Fruit fly (Drosophila melanogaster): ENCODE data around the gene PolD1.

The PolD1 gene

dm6 chr3L:16027163-16027633 lies 39.6 kb upstream of the PolD1 start (continued):
- no peak for TF ChIP-seq ab (GFP tag; optimal IDR thresholded peaks at IDR 0.05)
- TF ChIP-seq Jarid2 (GFP tag; optimal IDR thresholded peaks at IDR 0.05), result peak; percentile 46
- TF ChIP-seq Ravus (GFP tag; IDR thresholded peaks at IDR 0.05), result no peak
- TF ChIP-seq CG12071 (GFP tag; optimal IDR thresholded peaks at IDR 0.05), result peak; percentile 51
- TF ChIP-seq disco-r (GFP tag; optimal IDR thresholded peaks at IDR 0.05), result no peak
- TF ChIP-seq Mes4 (GFP tag; optimal IDR thresholded peaks at IDR 0.05), result no peak
- TF ChIP-seq Blimp-1 (GFP tag; optimal IDR thresholded peaks at IDR 0.05), result peak; percentile 53
- TF ChIP-seq CG12104 (GFP tag; optimal IDR thresholded peaks at IDR 0.05), result peak; percentile 73
- TF ChIP-seq CG17186 (GFP tag; optimal IDR thresholded peaks at IDR 0.05), result no peak
- TF ChIP-seq Chrac-16 (GFP tag; optimal IDR thresholded peaks at IDR 0.05), result no peak
- no peak for TF ChIP-seq HmgD (GFP tag; optimal IDR thresholded peaks at IDR 0.05)
- TF ChIP-seq Dbx (GFP tag; IDR thresholded peaks at IDR 0.05), result peak; percentile 33; the same call in 1 of the 3 replicates
- no peak for TF ChIP-seq CG34422 (GFP tag; IDR thresholded peaks at IDR 0.05)
- no peak for TF ChIP-seq HLH4C (GFP tag; IDR thresholded peaks at IDR 0.05; ENCODE audit: partially characterized antibody)
- TF ChIP-seq jing (GFP tag; optimal IDR thresholded peaks at IDR 0.05), result no peak
- peak; percentile 15 for TF ChIP-seq org-1 (GFP tag; optimal IDR thresholded peaks at IDR 0.05)
- TF ChIP-seq CG33213 (GFP tag; optimal IDR thresholded peaks at IDR 0.05), result peak; percentile 21
- TF ChIP-seq CG12659 (GFP tag; optimal IDR thresholded peaks at IDR 0.05), result peak; percentile 25
- no peak for TF ChIP-seq slp2 (GFP tag; optimal IDR thresholded peaks at IDR 0.05)
- TF ChIP-seq CG10209 (GFP tag; optimal IDR thresholded peaks at IDR 0.05), result peak; percentile 63
- peak; percentile 14 for TF ChIP-seq CG10267 (tag; optimal IDR thresholded peaks at IDR 0.05)
- TF ChIP-seq gcm (GFP tag; optimal IDR thresholded peaks at IDR 0.05), result no peak
- TF ChIP-seq Hr78 (GFP tag; optimal IDR thresholded peaks at IDR 0.05), result peak in 1 of 2 experiments; percentile 11
- peak; percentile 31 for TF ChIP-seq CG14014 (GFP tag; IDR thresholded peaks at IDR 0.05)
- TF ChIP-seq CG11560 (tag; IDR thresholded peaks at IDR 0.05), result no peak
- no peak; the same call in 1 of the 2 replicates for TF ChIP-seq CG31224 (GFP tag; IDR thresholded peaks at IDR 0.05)
- TF ChIP-seq Camta (GFP tag; optimal IDR thresholded peaks at IDR 0.05), result peak; percentile 64
- no peak for TF ChIP-seq GATAe (GFP tag; conservative IDR thresholded peaks at IDR 0.05)
- TF ChIP-seq CG13296 (GFP tag; optimal IDR thresholded peaks at IDR 0.05), result peak; percentile 44
- no peak for TF ChIP-seq jumu (GFP tag; optimal IDR thresholded peaks at IDR 0.05)
- TF ChIP-seq bcd (GFP tag; optimal IDR thresholded peaks at IDR 0.05), result peak; percentile 51
- no peak for TF ChIP-seq CG13894 (tag; optimal IDR thresholded peaks at IDR 0.05)
- TF ChIP-seq Ets97D (GFP tag; optimal IDR thresholded peaks at IDR 0.05), result peak; percentile 26
- TF ChIP-seq CG1602 (GFP tag; optimal IDR thresholded peaks at IDR 0.05), result no peak
- no peak for TF ChIP-seq Atf-2 (GFP tag; optimal IDR thresholded peaks at IDR 0.05)
- TF ChIP-seq Dll (GFP tag; IDR thresholded peaks at IDR 0.05; ENCODE audit: partially characterized antibody), result 0 out of 4 replicates have a peak, but pooled peaks have one; percentile 13
- no peak for TF ChIP-seq Dip3 (GFP tag; optimal IDR thresholded peaks at IDR 0.05)
- peak; percentile 71 for TF ChIP-seq odd (GFP tag; optimal IDR thresholded peaks at IDR 0.05)
- TF ChIP-seq CrebB (tag; optimal IDR thresholded peaks at IDR 0.05), result no peak
- TF ChIP-seq CG6813 (GFP tag; optimal IDR thresholded peaks at IDR 0.05), result peak; percentile 78
- TF ChIP-seq hkb (optimal IDR thresholded peaks at IDR 0.05), result no peak
- no peak; the same call in none of the 2 replicates for TF ChIP-seq hkb (GFP tag; IDR thresholded peaks at IDR 0.05)
- TF ChIP-seq CG6272 (GFP tag; IDR thresholded peaks at IDR 0.05), result no peak; the same call in 1 of the 2 replicates
- TF ChIP-seq HLH54F (GFP tag; optimal IDR thresholded peaks at IDR 0.05), result no peak
- TF ChIP-seq Awh (GFP tag; IDR thresholded peaks at IDR 0.05), result no peak
- TF ChIP-seq ind (GFP tag; optimal IDR thresholded peaks at IDR 0.05), result no peak
- TF ChIP-seq CG11456 (GFP tag; IDR thresholded peaks at IDR 0.05), result 0 out of 3 replicates have a peak, but pooled peaks have one; percentile 39
- no peak for TF ChIP-seq gsb (GFP tag; IDR thresholded peaks at IDR 0.05)
- no peak for TF ChIP-seq HmgZ (tag; optimal IDR thresholded peaks at IDR 0.05)
- TF ChIP-seq CG6854 (GFP tag; optimal IDR thresholded peaks at IDR 0.05), result no peak
- no peak for TF ChIP-seq CG4854 (GFP tag; optimal IDR thresholded peaks at IDR 0.05)
